Worm (Caenorhabditis elegans): Measurements from ENCODE around the gene C53B4.2.
A peak's percentile ranks its signal among the peaks of the same experiment; 100 is the strongest.

- no peak for TF ChIP-seq lir-3 (tag; optimal IDR thresholded peaks at IDR 0.05; ENCODE audit: poor library complexity)
- TF ChIP-seq skn-1 (tag; optimal IDR thresholded peaks at IDR 0.05), result no peak
- TF ChIP-seq elt-3 (tag; optimal IDR thresholded peaks at IDR 0.05), result peak in 1 of 6 experiments; percentile 30
- TF ChIP-seq sup-37 (GFP tag; optimal IDR thresholded peaks at IDR 0.05), result no peak
- no peak for TF ChIP-seq ztf-11 (tag; optimal IDR thresholded peaks at IDR 0.05)
Measured at ce11 chrIV:8921956-8922355, 44.0 kb upstream of the C53B4.2 start, which contains the start of gene D1046.16.

Data from whole organism, L1 larva.